Worm (Caenorhabditis elegans) whole organism, L1 larva: Measurements from ENCODE around the gene lmp-2.

Source experiments
- C04F5.9 ChIP-seq: sonication (generic microtip); optimal IDR thresholded peaks from 2 replicates; lab custom pipeline; 2016; ENCODE audit warnings: missing genetic modification characterization, missing compliant biosample characterization
- C16A3.4 ChIP-seq: fragments of 150-350 bp; optimal IDR thresholded peaks from 2 replicates; lab custom pipeline; 2014; ENCODE audit warnings: missing biosample characterization, missing genetic modification characterization
- aha-1 ChIP-seq: fragments of 150-350 bp; optimal IDR thresholded peaks from 2 replicates; lab custom pipeline; 2014; ENCODE audit warnings: missing biosample characterization, missing genetic modification characterization
- alr-1 ChIP-seq: fragments of 200-800 bp; sonication (Bioruptor generic); optimal IDR thresholded peaks from 2 replicates; lab custom pipeline; 2018; ENCODE audit warnings: borderline replicate concordance, mild to moderate bottlenecking, missing genetic modification characterization, missing compliant biosample characterization
- ama-1 ChIP-seq: fragments of 150-350 bp; optimal IDR thresholded peaks from 2 replicates; lab custom pipeline; 2014
- blmp-1 ChIP-seq: fragments of 150-350 bp; optimal IDR thresholded peaks from 2 replicates; lab custom pipeline; 2014; ENCODE audit warnings: missing biosample characterization, missing genetic modification characterization
- ceh-90 ChIP-seq: sonication (generic microtip); optimal IDR thresholded peaks from 2 replicates; lab custom pipeline; 2016; ENCODE audit warnings: missing genetic modification characterization, missing compliant biosample characterization
- dsc-1 ChIP-seq: sonication (generic microtip); optimal IDR thresholded peaks from 2 replicates; lab custom pipeline; 2016; ENCODE audit warnings: mild to moderate bottlenecking, missing genetic modification characterization, missing compliant biosample characterization
- efl-3 ChIP-seq: fragments of 200-800 bp; sonication (Bioruptor generic); optimal IDR thresholded peaks from 2 replicates; lab custom pipeline; 2018; ENCODE audit warnings: mild to moderate bottlenecking, missing genetic modification characterization, missing compliant biosample characterization
- elt-2 ChIP-seq: sonication (generic microtip); optimal IDR thresholded peaks from 2 replicates; lab custom pipeline; 2016; ENCODE audit warnings: missing genetic modification characterization, mild to moderate bottlenecking, inconsistent platforms, missing compliant biosample characterization, missing genetic modification reagents
- ets-5 ChIP-seq: fragments of 200-800 bp; sonication (Bioruptor generic); IDR thresholded peaks from 2 replicates; pipeline ENCODE4 v1.3.6; 2022; ENCODE audit warnings: missing genetic modification characterization, missing compliant biosample characterization
- fkh-10 ChIP-seq: sonication (generic microtip); optimal IDR thresholded peaks from 2 replicates; lab custom pipeline; 2017; ENCODE audit warnings: missing biosample characterization, missing genetic modification reagents, missing genetic modification characterization
- fkh-4 ChIP-seq: sonication (generic microtip); optimal IDR thresholded peaks from 2 replicates; lab custom pipeline; 2016; ENCODE audit warnings: missing compliant biosample characterization, missing genetic modification characterization, borderline replicate concordance
- fkh-8 ChIP-seq: sonication (generic microtip); optimal IDR thresholded peaks from 2 replicates; lab custom pipeline; 2016; ENCODE audit warnings: mild to moderate bottlenecking, missing genetic modification characterization, missing compliant biosample characterization
- hlh-17 ChIP-seq: fragments of 200-800 bp; sonication (Bioruptor generic); optimal IDR thresholded peaks from 2 replicates; lab custom pipeline; 2018; ENCODE audit warnings: missing genetic modification characterization, mild to moderate bottlenecking, missing compliant biosample characterization, moderate library complexity, borderline replicate concordance
- hlh-4 ChIP-seq: sonication (generic microtip); optimal IDR thresholded peaks from 2 replicates; lab custom pipeline; 2016; ENCODE audit warnings: mild to moderate bottlenecking, missing genetic modification characterization, missing compliant biosample characterization
- hpl-2 ChIP-seq: fragments of 150-350 bp; optimal IDR thresholded peaks from 2 replicates; lab custom pipeline; 2014; ENCODE audit warnings: missing biosample characterization, missing genetic modification reagents, missing genetic modification characterization
- irx-1 ChIP-seq: sonication (generic microtip); optimal IDR thresholded peaks from 2 replicates; lab custom pipeline; 2016; ENCODE audit warnings: missing genetic modification characterization, missing compliant biosample characterization
- isw-1 ChIP-seq: fragments of 200-800 bp; sonication (Bioruptor generic); IDR thresholded peaks from 2 replicates; pipeline ENCODE4 v1.3.6; 2022; ENCODE audit warnings: missing genetic modification characterization, missing compliant biosample characterization
- jun-1 ChIP-seq: fragments of 150-350 bp; optimal IDR thresholded peaks from 2 replicates; lab custom pipeline; 2014; ENCODE audit warnings: missing biosample characterization, missing genetic modification reagents, missing genetic modification characterization
- lin-14 ChIP-seq: fragments of 200-800 bp; sonication (Bioruptor generic); optimal IDR thresholded peaks from 2 replicates; lab custom pipeline; 2018; ENCODE audit warnings: mild to moderate bottlenecking, missing genetic modification characterization, moderate library complexity, missing compliant biosample characterization
- lir-3 ChIP-seq: sonication (generic microtip); optimal IDR thresholded peaks from 2 replicates; lab custom pipeline; 2016; ENCODE audit warnings: mild to moderate bottlenecking, missing genetic modification characterization, moderate library complexity, missing compliant biosample characterization; ENCODE audit not compliant: poor library complexity
- lsy-2 ChIP-seq, 2 experiments: fragments of 150-350 bp; optimal IDR thresholded peaks; 2 replicates each; lab custom pipeline; 2014; ENCODE audit warnings: missing biosample characterization in 2 of 2, missing genetic modification characterization in 2 of 2
- mdl-1 ChIP-seq, 2 experiments: fragments of 150-350 bp; optimal IDR thresholded peaks; 2 replicates each; lab custom pipeline; 2014 to 2017; ENCODE audit warnings: missing biosample characterization in 2 of 2, missing genetic modification characterization in 2 of 2, inconsistent platforms in 1 of 2
- mef-2 ChIP-seq: fragments of 150-350 bp; optimal IDR thresholded peaks from 2 replicates; lab custom pipeline; 2014; ENCODE audit warnings: missing biosample characterization, missing genetic modification characterization
- nhr-11 ChIP-seq: fragments of 150-350 bp; optimal IDR thresholded peaks from 2 replicates; lab custom pipeline; 2014; ENCODE audit warnings: missing biosample characterization, missing genetic modification characterization
- nhr-12 ChIP-seq: sonication (generic microtip); optimal IDR thresholded peaks from 2 replicates; lab custom pipeline; 2017; ENCODE audit warnings: missing biosample characterization, missing genetic modification characterization
- nhr-19 ChIP-seq: fragments of 200-800 bp; sonication (Bioruptor generic); conservative IDR thresholded peaks from 2 replicates; pipeline ENCODE4 v1.3.6; 2022; ENCODE audit warnings: missing genetic modification characterization, missing compliant biosample characterization
- nhr-237 ChIP-seq: fragments of 150-350 bp; optimal IDR thresholded peaks from 2 replicates; lab custom pipeline; 2014; ENCODE audit warnings: missing biosample characterization, missing genetic modification characterization
- nhr-28 ChIP-seq: fragments of 150-350 bp; optimal IDR thresholded peaks from 2 replicates; lab custom pipeline; 2014; ENCODE audit warnings: missing biosample characterization, missing genetic modification characterization
- nhr-71 ChIP-seq: sonication (generic microtip); optimal IDR thresholded peaks from 2 replicates; lab custom pipeline; 2016; ENCODE audit warnings: mild to moderate bottlenecking, missing genetic modification characterization, moderate library complexity, missing compliant biosample characterization
- nhr-77 ChIP-seq: fragments of 150-350 bp; optimal IDR thresholded peaks from 2 replicates; lab custom pipeline; 2014; ENCODE audit warnings: missing biosample characterization, missing genetic modification characterization
- nhr-84 ChIP-seq: sonication (generic microtip); optimal IDR thresholded peaks from 2 replicates; lab custom pipeline; 2017; ENCODE audit warnings: missing biosample characterization, missing genetic modification characterization
- nhr-85 ChIP-seq: sonication (generic microtip); peaks from one replicate; lab custom pipeline; 2016; ENCODE audit warnings: missing genetic modification characterization, inconsistent platforms, missing compliant biosample characterization
- pag-3 ChIP-seq: sonication (generic microtip); optimal IDR thresholded peaks from 2 replicates; lab custom pipeline; 2017; ENCODE audit warnings: missing genetic modification characterization, mild to moderate bottlenecking, missing compliant biosample characterization, antibody characterized with exemption, borderline replicate concordance; ENCODE audit not compliant: insufficient read depth
- pax-3 ChIP-seq: fragments of 200-800 bp; sonication (Bioruptor generic); optimal IDR thresholded peaks from 2 replicates; lab custom pipeline; 2018; ENCODE audit warnings: mild to moderate bottlenecking, missing genetic modification characterization, moderate library complexity, missing compliant biosample characterization
- pqm-1 ChIP-seq: sonication (generic microtip); optimal IDR thresholded peaks from 3 replicates; lab custom pipeline; 2017; ENCODE audit warnings: missing biosample characterization, missing genetic modification characterization
- skn-1 ChIP-seq: fragments of 150-350 bp; optimal IDR thresholded peaks from 2 replicates; lab custom pipeline; 2014; ENCODE audit warnings: missing biosample characterization, missing genetic modification characterization
- snpc-4 ChIP-seq: fragments of 150-350 bp; optimal IDR thresholded peaks from 2 replicates; lab custom pipeline; 2014; ENCODE audit warnings: missing biosample characterization, missing genetic modification characterization
- sox-4 ChIP-seq: sonication (generic microtip); optimal IDR thresholded peaks from 2 replicates; lab custom pipeline; 2016; ENCODE audit warnings: missing genetic modification characterization, missing compliant biosample characterization
- tbx-2 ChIP-seq: sonication (generic microtip); optimal IDR thresholded peaks from 2 replicates; lab custom pipeline; 2016; ENCODE audit warnings: missing genetic modification characterization, missing compliant biosample characterization
- unc-130 ChIP-seq: fragments of 150-350 bp; optimal IDR thresholded peaks from 2 replicates; lab custom pipeline; 2017; ENCODE audit warnings: missing biosample characterization, missing genetic modification characterization, inconsistent platforms
- unc-30 ChIP-seq: sonication (generic microtip); optimal IDR thresholded peaks from 2 replicates; lab custom pipeline; 2017; ENCODE audit warnings: missing biosample characterization, missing genetic modification characterization
- unc-86 ChIP-seq: sonication (generic microtip); optimal IDR thresholded peaks from 2 replicates; lab custom pipeline; 2016; ENCODE audit warnings: missing genetic modification characterization, missing compliant biosample characterization
- unc-98 ChIP-seq: fragments of 200-800 bp; sonication (Bioruptor generic); IDR thresholded peaks from 2 replicates; pipeline ENCODE4 v1.3.6; 2022; ENCODE audit warnings: missing genetic modification characterization, missing compliant biosample characterization
- xbp-1 ChIP-seq: sonication (generic microtip); optimal IDR thresholded peaks from 2 replicates; lab custom pipeline; 2016; ENCODE audit warnings: missing genetic modification characterization, missing compliant biosample characterization
- zip-4 ChIP-seq: fragments of 200-800 bp; sonication (Bioruptor generic); optimal IDR thresholded peaks from 2 replicates; lab custom pipeline; 2018; ENCODE audit warnings: mild to moderate bottlenecking, missing genetic modification characterization, moderate library complexity, missing compliant biosample characterization
- ztf-11 ChIP-seq, 2 experiments: sonication (generic microtip); optimal IDR thresholded peaks; 2 replicates each; lab custom pipeline; 2016 to 2017; ENCODE audit warnings: missing genetic modification characterization in 2 of 2, missing biosample characterization in 1 of 2, missing compliant biosample characterization in 1 of 2

The lmp-2 gene

ce11 chrX:1086406-1086897, 39.0 kb upstream of the lmp-2 start:
- TF ChIP-seq pax-3 (tag; lab: Kevin White, UChicago) (no peak), elt-2 (no peak), nhr-71 (tag; lab: Kevin White, UChicago) (no peak), snpc-4 (tag; lab: Kevin White, UChicago) (no peak), dsc-1 (tag; lab: Kevin White, UChicago) (peak; percentile 97), aha-1 (no peak), skn-1 (tag; lab: Kevin White, UChicago) (peak; percentile 57), C16A3.4 (no peak), efl-3 (GFP tag; lab: Kevin White, UChicago) (no peak), tbx-2 (tag; lab: Kevin White, UChicago) (no peak), nhr-11 (no peak), hpl-2 (GFP tag; lab: Kevin White, UChicago) (no peak), blmp-1 (tag; lab: Kevin White, UChicago) (no peak), pag-3 (tag; lab: Kevin White, UChicago) (no peak), nhr-19 (GFP tag; lab: Robert Waterston, UW) (no peak), nhr-12 (tag; lab: Kevin White, UChicago) (no peak), ceh-90 (tag; lab: Kevin White, UChicago) (no peak), lsy-2 (tag; optimal IDR thresholded peaks at IDR 0.05; lab: Kevin White, UChicago) (peak in 1 of 2 experiments; percentile 8), unc-98 (GFP tag; lab: Robert Waterston, UW) (no peak), xbp-1 (tag; lab: Kevin White, UChicago) (no peak), sox-4 (tag; lab: Kevin White, UChicago) (no peak), fkh-8 (tag; lab: Kevin White, UChicago) (no peak), lir-3 (tag; lab: Kevin White, UChicago) (no peak), nhr-28 (tag; lab: Kevin White, UChicago) (no peak), nhr-85 (no peak), pqm-1 (tag; lab: Kevin White, UChicago) (no peak), unc-130 (tag; lab: Kevin White, UChicago) (no peak), fkh-4 (tag; lab: Kevin White, UChicago) (peak; percentile 93), zip-4 (GFP tag; lab: Kevin White, UChicago) (peak; percentile 38), lin-14 (GFP tag; lab: Kevin White, UChicago) (peak; percentile 22)

- TF ChIP-seq lir-3 (tag; lab: Kevin White, UChicago), result no peak
- TF ChIP-seq C04F5.9 (tag; lab: Kevin White, UChicago), result no peak
- TF ChIP-seq isw-1, result no peak
- TF ChIP-seq ztf-11 (tag; optimal IDR thresholded peaks at IDR 0.05; lab: Kevin White, UChicago), result no peak
- TF ChIP-seq sox-4 (tag; lab: Kevin White, UChicago), result no peak
- TF ChIP-seq nhr-77 (tag; lab: Kevin White, UChicago), result no peak
- TF ChIP-seq nhr-28 (tag; lab: Kevin White, UChicago), result no peak
- no peak for TF ChIP-seq nhr-84 (tag; lab: Kevin White, UChicago)
- TF ChIP-seq nhr-237 (tag; lab: Kevin White, UChicago), result no peak
Measured at ce11 chrX:1088048-1088447, 37.4 kb upstream of the lmp-2 start, which contains the start of gene rei-2. Gene rei-2 (minus strand): TSS chrX:1088148.

- TF ChIP-seq mef-2 (tag; lab: Kevin White, UChicago) (no peak), elt-2 (no peak), mdl-1 (tag; optimal IDR thresholded peaks at IDR 0.05; lab: Kevin White, UChicago) (no peak), lsy-2 (tag; optimal IDR thresholded peaks at IDR 0.05; lab: Kevin White, UChicago) (no peak), jun-1 (tag; lab: Kevin White, UChicago) (no peak), alr-1 (no peak), dsc-1 (tag; lab: Kevin White, UChicago) (no peak), irx-1 (tag; lab: Kevin White, UChicago) (no peak), hlh-4 (tag; lab: Kevin White, UChicago) (no peak), ztf-11 (tag; optimal IDR thresholded peaks at IDR 0.05; lab: Kevin White, UChicago) (no peak), unc-86 (no peak), nhr-19 (GFP tag; lab: Robert Waterston, UW) (no peak), hlh-17 (no peak), fkh-10 (GFP tag; lab: Kevin White, UChicago) (no peak), ama-1 (no peak), ets-5 (GFP tag; lab: Robert Waterston, UW) (no peak), unc-30 (tag; lab: Kevin White, UChicago) (no peak)
Measured at ce11 chrX:1089133-1089532, 36.3 kb upstream of the lmp-2 start.
